Worm (Caenorhabditis elegans) whole organism, L2 larva: ENCODE measurements around the gene F17A2.13.

ENCODE experiments used
- R02D3.7 ChIP-seq: fragments of 150-350 bp; optimal IDR thresholded peaks from 2 replicates; lab custom pipeline; 2014; ENCODE audit warnings: missing biosample characterization, missing genetic modification characterization
- aly-2 ChIP-seq: fragments of 150-350 bp; optimal IDR thresholded peaks from 2 replicates; lab custom pipeline; 2014; ENCODE audit warnings: missing biosample characterization, missing genetic modification characterization
- snpc-4 ChIP-seq: fragments of 150-350 bp; optimal IDR thresholded peaks from 2 replicates; lab custom pipeline; 2014; ENCODE audit warnings: missing biosample characterization, missing genetic modification characterization

ce11 chrX:12282911-12283310, 38.5 kb upstream of the F17A2.13 start, which contains the start of gene C04B4.2:
- TF ChIP-seq snpc-4 (tag; lab: Kevin White, UChicago) = no peak
- TF ChIP-seq aly-2 (tag; lab: Kevin White, UChicago) = no peak
- TF ChIP-seq R02D3.7 (tag; lab: Kevin White, UChicago) = no peak
